Worm (Caenorhabditis elegans) whole organism, L1 larva: ENCODE measurements around the gene T05B4.13.

Experiments used
- aha-1 ChIP-seq: fragments of 150-350 bp; optimal IDR thresholded peaks from 2 replicates; lab custom pipeline; 2014; ENCODE audit warnings: missing biosample characterization, missing genetic modification characterization
- egl-27 ChIP-seq, 2 experiments: fragments of 150-350 bp in 1 of 2; sonication (generic microtip); optimal IDR thresholded peaks; 3 replicates each; lab custom pipeline; 2017 to 2018; ENCODE audit warnings: missing biosample characterization in 2 of 2, missing genetic modification characterization in 2 of 2, missing genetic modification reagents in 2 of 2
- elt-2 ChIP-seq: sonication (generic microtip); optimal IDR thresholded peaks from 2 replicates; lab custom pipeline; 2016; ENCODE audit warnings: missing genetic modification characterization, mild to moderate bottlenecking, inconsistent platforms, missing compliant biosample characterization, missing genetic modification reagents
- fkh-8 ChIP-seq: sonication (generic microtip); optimal IDR thresholded peaks from 2 replicates; lab custom pipeline; 2016; ENCODE audit warnings: mild to moderate bottlenecking, missing genetic modification characterization, missing compliant biosample characterization
- fos-1 ChIP-seq: fragments of 150-350 bp; optimal IDR thresholded peaks from 2 replicates; lab custom pipeline; 2014; ENCODE audit warnings: missing biosample characterization, missing genetic modification characterization
- lin-39 ChIP-seq: fragments of 150-350 bp; optimal IDR thresholded peaks from 2 replicates; lab custom pipeline; 2014; ENCODE audit warnings: missing biosample characterization, missing genetic modification reagents, missing genetic modification characterization
- lsy-2 ChIP-seq, 2 experiments: fragments of 150-350 bp; optimal IDR thresholded peaks; 2 replicates each; lab custom pipeline; 2014; ENCODE audit warnings: missing biosample characterization in 2 of 2, missing genetic modification characterization in 2 of 2
- mab-9 ChIP-seq: fragments of 200-800 bp; sonication (Bioruptor generic); IDR thresholded peaks from 2 replicates; pipeline ENCODE4 v1.3.6; 2022; ENCODE audit warnings: missing genetic modification reagents, missing genetic modification characterization, missing compliant biosample characterization
- nhr-28 ChIP-seq: fragments of 150-350 bp; optimal IDR thresholded peaks from 2 replicates; lab custom pipeline; 2014; ENCODE audit warnings: missing biosample characterization, missing genetic modification characterization
- unc-130 ChIP-seq: fragments of 150-350 bp; optimal IDR thresholded peaks from 2 replicates; lab custom pipeline; 2017; ENCODE audit warnings: missing biosample characterization, missing genetic modification characterization, inconsistent platforms
- unc-62 ChIP-seq: fragments of 150-350 bp; optimal IDR thresholded peaks from 2 replicates; lab custom pipeline; 2014; ENCODE audit warnings: missing biosample characterization, missing genetic modification reagents, missing genetic modification characterization
- vab-15 ChIP-seq: sonication (generic microtip); optimal IDR thresholded peaks from 2 replicates; lab custom pipeline; 2017; ENCODE audit warnings: missing genotype, mild to moderate bottlenecking, missing genetic modification characterization, missing compliant biosample characterization
- ztf-11 ChIP-seq, 2 experiments: sonication (generic microtip); optimal IDR thresholded peaks; 2 replicates each; lab custom pipeline; 2016 to 2017; ENCODE audit warnings: missing genetic modification characterization in 2 of 2, missing biosample characterization in 1 of 2, missing compliant biosample characterization in 1 of 2

ce11 chrV:4151400-4151799 lies 24.1 kb upstream of the T05B4.13 start:
- no peak for TF ChIP-seq unc-130 (tag; lab: Kevin White, UChicago)
- no peak for TF ChIP-seq mab-9 (GFP tag; lab: Robert Waterston, UW)
- TF ChIP-seq aha-1 (tag; lab: Kevin White, UChicago), result no peak
- TF ChIP-seq lin-39, result no peak
- TF ChIP-seq ztf-11 (tag; optimal IDR thresholded peaks at IDR 0.05; lab: Kevin White, UChicago), result no peak
- TF ChIP-seq egl-27 (tag; optimal IDR thresholded peaks at IDR 0.05; lab: Kevin White, UChicago), result no peak
- no peak for TF ChIP-seq fkh-8
- no peak for TF ChIP-seq elt-2 (tag; lab: Kevin White, UChicago)
- no peak for TF ChIP-seq unc-62
- TF ChIP-seq lsy-2 (tag; optimal IDR thresholded peaks at IDR 0.05; lab: Kevin White, UChicago), result no peak
- TF ChIP-seq nhr-28 (tag; lab: Kevin White, UChicago), result no peak
- no peak for TF ChIP-seq fos-1 (tag; lab: Kevin White, UChicago)
- no peak for TF ChIP-seq vab-15 (tag; lab: Kevin White, UChicago)
